Worm (Caenorhabditis elegans): Measurements from ENCODE around the gene str-248.

ce11 chrV:15594573-15594972, 34.9 kb downstream of the str-248 start, which contains the start of gene fbxa-139:
- no peak for TF ChIP-seq ceh-36 (tag; optimal IDR thresholded peaks at IDR 0.05)
- TF ChIP-seq ama-1 (optimal IDR thresholded peaks at IDR 0.05): no peak
- no peak for TF ChIP-seq ets-7 (tag; optimal IDR thresholded peaks at IDR 0.05)
- TF ChIP-seq tra-4 (tag; optimal IDR thresholded peaks at IDR 0.05): no peak
- TF ChIP-seq scrt-1 (GFP tag; IDR thresholded peaks at IDR 0.05): no peak
- TF ChIP-seq aly-1 (tag; optimal IDR thresholded peaks at IDR 0.05): no peak
- TF ChIP-seq hmg-4 (GFP tag; optimal IDR thresholded peaks at IDR 0.05): no peak
- TF ChIP-seq hnd-1 (tag; optimal IDR thresholded peaks at IDR 0.05): no peak
- TF ChIP-seq ceh-13 (GFP tag; optimal IDR thresholded peaks at IDR 0.05): no peak
- no peak for TF ChIP-seq flt-1 (GFP tag; IDR thresholded peaks at IDR 0.05)
- no peak for TF ChIP-seq hmbx-1 (tag; optimal IDR thresholded peaks at IDR 0.05)
